Worm (Caenorhabditis elegans): Measurements from ENCODE around the gene arrd-5.

- TF ChIP-seq cog-1 (tag; optimal IDR thresholded peaks at IDR 0.05) (no peak), T22C8.4 (GFP tag; IDR thresholded peaks at IDR 0.05) (no peak), flt-1 (GFP tag; IDR thresholded peaks at IDR 0.05) (no peak), ref-1 (GFP tag; conservative IDR thresholded peaks at IDR 0.05) (no peak), ztf-29 (GFP tag; IDR thresholded peaks at IDR 0.05) (no peak), ztf-23 (GFP tag; IDR thresholded peaks at IDR 0.05) (no peak), klf-2 (GFP tag; conservative IDR thresholded peaks at IDR 0.05) (no peak), med-1 (GFP tag; optimal IDR thresholded peaks at IDR 0.05; ENCODE audit: insufficient read depth) (no peak), tab-1 (GFP tag; IDR thresholded peaks at IDR 0.05) (no peak)
Measured at ce11 chrII:9831033-9831432, 4.0 kb upstream of the arrd-5 start, which contains the start of gene ZK938.12.
